Fruit fly (Drosophila melanogaster) whole organism, embryonic: Measurements from ENCODE around the gene eIF3d1.

ENCODE experiments used
- Aef1 ChIP-seq: fragments of 200-800 bp; sonication (Bioruptor generic); IDR thresholded peaks from 3 replicates; pipeline ENCODE4 v1.3.6; 2022; ENCODE audit warnings: missing biosample characterization, missing genetic modification characterization
- Awh ChIP-seq: fragments of 200-800 bp; sonication (Bioruptor generic); IDR thresholded peaks from 2 replicates; pipeline ENCODE4, ENCODE4 v1.3.6; 2022; ENCODE audit warnings: missing biosample characterization, missing genetic modification characterization
- Blimp-1 ChIP-seq: fragments of 200-800 bp; sonication (Bioruptor generic); optimal IDR thresholded peaks from 3 replicates; lab custom pipeline; 2018; ENCODE audit warnings: missing biosample characterization, missing genetic modification characterization, mild to moderate bottlenecking, moderate library complexity, missing genetic modification reagents
- CG1024 ChIP-seq: fragments of 200-800 bp; sonication (Bioruptor generic); IDR thresholded peaks from 2 replicates; pipeline ENCODE4 v1.3.6; 2022; ENCODE audit warnings: missing biosample characterization, missing genetic modification characterization
- CG10979 ChIP-seq: fragments of 200-800 bp; sonication (Bioruptor generic); optimal IDR thresholded peaks from 2 replicates; lab custom pipeline; 2018; ENCODE audit warnings: missing biosample characterization, mild to moderate bottlenecking, missing genetic modification characterization, moderate library complexity
- CG14441 ChIP-seq: fragments of 200-800 bp; sonication (Bioruptor generic); IDR thresholded peaks from 2 replicates; pipeline ENCODE4 v1.3.6; 2022; ENCODE audit warnings: missing biosample characterization, missing genetic modification characterization
- CG15514 ChIP-seq: fragments of 200-800 bp; sonication (Bioruptor generic); optimal IDR thresholded peaks from 3 replicates; lab custom pipeline; 2017; ENCODE audit warnings: missing biosample characterization, missing genetic modification characterization, mild to moderate bottlenecking, moderate library complexity, missing genetic modification reagents
- CG17328 ChIP-seq: fragments of 200-800 bp; sonication (Bioruptor generic); IDR thresholded peaks from 2 replicates; pipeline ENCODE4 v1.3.6; 2022; ENCODE audit warnings: missing biosample characterization, missing genetic modification characterization
- CG2712 ChIP-seq: fragments of 200-800 bp; optimal IDR thresholded peaks from 3 replicates; lab custom pipeline; 2019; ENCODE audit warnings: missing biosample characterization, mild to moderate bottlenecking, missing genetic modification characterization, moderate library complexity
- CG2889 ChIP-seq: fragments of 200-800 bp; sonication (Bioruptor generic); IDR thresholded peaks from 3 replicates; pipeline ENCODE4 v1.3.6; 2022; ENCODE audit warnings: missing biosample characterization, missing genetic modification characterization
- CG30403 ChIP-seq: fragments of 200-800 bp; sonication (Bioruptor generic); optimal IDR thresholded peaks from 3 replicates; lab custom pipeline; 2016; ENCODE audit warnings: missing biosample characterization, missing genetic modification characterization
- CG4360 ChIP-seq: fragments of 200-800 bp; sonication (Bioruptor generic); IDR thresholded peaks from 2 replicates; pipeline ENCODE4 v1.3.6; 2022; ENCODE audit warnings: missing biosample characterization, missing genetic modification characterization
- CG5180 ChIP-seq: fragments of 200-800 bp; sonication (Bioruptor generic); optimal IDR thresholded peaks from 3 replicates; lab custom pipeline; 2017; ENCODE audit warnings: missing biosample characterization, missing genetic modification characterization, mild to moderate bottlenecking, moderate library complexity, missing genetic modification reagents
- CG7745 ChIP-seq: fragments of 200-800 bp; sonication (Bioruptor generic); optimal IDR thresholded peaks from 2 replicates; lab custom pipeline; 2018; ENCODE audit warnings: missing biosample characterization, mild to moderate bottlenecking, missing genetic modification characterization, moderate library complexity
- CG7786 ChIP-seq: fragments of 200-800 bp; sonication (Bioruptor generic); optimal IDR thresholded peaks from 2 replicates; lab custom pipeline; 2016; ENCODE audit warnings: missing biosample characterization, missing genetic modification characterization
- Camta ChIP-seq: fragments of 200-800 bp; sonication (Bioruptor generic); optimal IDR thresholded peaks from 2 replicates; lab custom pipeline; 2016; ENCODE audit warnings: missing biosample characterization, missing genetic modification characterization
- Dip2 ChIP-seq: fragments of 200-800 bp; sonication (Bioruptor generic); IDR thresholded peaks from 2 replicates; pipeline ENCODE4 v1.3.6; 2022; ENCODE audit warnings: missing biosample characterization, missing genetic modification characterization
- E2f2 ChIP-seq: fragments of 200-800 bp; sonication (Bioruptor generic); IDR thresholded peaks from 2 replicates; pipeline ENCODE4 v1.3.6; 2022; ENCODE audit warnings: missing biosample characterization, missing genetic modification characterization
- Eip74EF ChIP-seq, 2 experiments: fragments of 200-800 bp in 1 of 2; fragments of >200 bp in 1 of 2; sonication (Bioruptor generic) in 1 of 2; optimal IDR thresholded peaks; 2 replicates each; lab custom pipeline; 2017 to 2019; ENCODE audit warnings: missing biosample characterization in 2 of 2, missing genetic modification characterization in 2 of 2, mild to moderate bottlenecking in 1 of 2, moderate library complexity in 1 of 2
- Fer3 ChIP-seq: fragments of 200-800 bp; sonication (Bioruptor generic); optimal IDR thresholded peaks from 2 replicates; lab custom pipeline; 2018; ENCODE audit warnings: missing biosample characterization, mild to moderate bottlenecking, missing genetic modification characterization, moderate library complexity
- HHEX ChIP-seq: fragments of 200-800 bp; sonication (Bioruptor generic); optimal IDR thresholded peaks from 3 replicates; lab custom pipeline; 2017; ENCODE audit warnings: missing biosample characterization, mild to moderate bottlenecking, missing genetic modification characterization, missing genetic modification reagents
- HLH3B ChIP-seq: fragments of 200-800 bp; sonication (Bioruptor generic); IDR thresholded peaks from 2 replicates; pipeline ENCODE4 v1.3.6; 2022; ENCODE audit warnings: missing biosample characterization, missing genetic modification characterization
- Lim3 ChIP-seq: fragments of 200-800 bp; sonication (Bioruptor generic); IDR thresholded peaks from 2 replicates; pipeline ENCODE4 v1.3.6; 2022; ENCODE audit warnings: missing biosample characterization, missing genetic modification characterization
- Mad ChIP-seq: fragments of 200-800 bp; sonication (Bioruptor generic); optimal IDR thresholded peaks from 2 replicates; lab custom pipeline; 2016; ENCODE audit warnings: missing biosample characterization, missing genetic modification characterization
- Nf-YC ChIP-seq: fragments of 200-800 bp; optimal IDR thresholded peaks from 3 replicates; lab custom pipeline; 2019; ENCODE audit warnings: missing biosample characterization, mild to moderate bottlenecking, missing genetic modification characterization, moderate library complexity
- Oli ChIP-seq: fragments of 200-800 bp; sonication (Bioruptor generic); optimal IDR thresholded peaks from 2 replicates; lab custom pipeline; 2018; ENCODE audit warnings: missing biosample characterization, mild to moderate bottlenecking, missing genetic modification characterization, moderate library complexity
- Optix ChIP-seq: fragments of 200-800 bp; sonication (Bioruptor generic); IDR thresholded peaks from 3 replicates; pipeline ENCODE4 v1.3.6; 2022; ENCODE audit warnings: missing biosample characterization, missing genetic modification characterization
- ac ChIP-seq: fragments of 200-800 bp; sonication (Bioruptor generic); optimal IDR thresholded peaks from 3 replicates; lab custom pipeline; 2017; ENCODE audit warnings: missing biosample characterization, mild to moderate bottlenecking, missing genetic modification characterization
- aop ChIP-seq: fragments of 200-800 bp; sonication (Bioruptor generic); IDR thresholded peaks from 2 replicates; pipeline ENCODE4 v1.3.6; 2022; ENCODE audit warnings: missing biosample characterization, missing genetic modification characterization
- ara ChIP-seq: fragments of 200-800 bp; sonication (Bioruptor generic); IDR thresholded peaks from 2 replicates; pipeline ENCODE4 v1.3.6; 2022; ENCODE audit warnings: missing biosample characterization, missing genetic modification characterization
- ash1 ChIP-seq: fragments of 200-800 bp; sonication (Bioruptor generic); optimal IDR thresholded peaks from 2 replicates; lab custom pipeline; 2018; ENCODE audit warnings: missing biosample characterization, mild to moderate bottlenecking, missing genetic modification characterization
- croc ChIP-seq: fragments of 200-800 bp; sonication (Bioruptor generic); conservative IDR thresholded peaks from 3 replicates; pipeline ENCODE4 v1.3.6; 2022; ENCODE audit warnings: missing biosample characterization, missing genetic modification characterization
- da ChIP-seq: fragments of 200-800 bp; sonication (Bioruptor generic); optimal IDR thresholded peaks from 2 replicates; lab custom pipeline; 2016; ENCODE audit warnings: missing biosample characterization, missing genetic modification characterization
- fd96Cb ChIP-seq: fragments of 200-800 bp; sonication (Bioruptor generic); optimal IDR thresholded peaks from 2 replicates; lab custom pipeline; 2018; ENCODE audit warnings: missing biosample characterization, mild to moderate bottlenecking, missing genetic modification characterization, moderate library complexity
- fu2 ChIP-seq: fragments of 200-800 bp; sonication (Bioruptor generic); optimal IDR thresholded peaks from 2 replicates; lab custom pipeline; 2016; ENCODE audit warnings: missing biosample characterization, missing genetic modification characterization
- gfzf ChIP-seq: fragments of 200-800 bp; sonication (Bioruptor generic); optimal IDR thresholded peaks from 2 replicates; lab custom pipeline; 2016; ENCODE audit warnings: missing biosample characterization, mild to moderate bottlenecking, missing genetic modification characterization, moderate library complexity
- grau ChIP-seq: fragments of 200-800 bp; optimal IDR thresholded peaks from 3 replicates; lab custom pipeline; 2019; ENCODE audit warnings: missing biosample characterization, mild to moderate bottlenecking, missing genetic modification characterization, moderate library complexity
- gsb ChIP-seq: fragments of 200-800 bp; sonication (Bioruptor generic); IDR thresholded peaks from 2 replicates; pipeline ENCODE4 v1.3.6; 2022; ENCODE audit warnings: missing biosample characterization, missing genetic modification characterization
- gt ChIP-seq: fragments of 200-800 bp; sonication (Bioruptor generic); IDR thresholded peaks from 2 replicates; pipeline ENCODE4 v1.3.6; 2022; ENCODE audit warnings: missing biosample characterization, missing genetic modification characterization
- kay ChIP-seq: fragments of 200-800 bp; sonication (Bioruptor generic); optimal IDR thresholded peaks from 2 replicates; lab custom pipeline; 2016; ENCODE audit warnings: missing biosample characterization, missing genetic modification characterization
- nau ChIP-seq: fragments of 200-800 bp; sonication (Bioruptor generic); optimal IDR thresholded peaks from 3 replicates; lab custom pipeline; 2017; ENCODE audit warnings: missing biosample characterization, mild to moderate bottlenecking, missing genetic modification characterization, missing genetic modification reagents
- nerfin-2 ChIP-seq: fragments of 200-800 bp; sonication (Bioruptor generic); IDR thresholded peaks from 2 replicates; pipeline ENCODE4 v1.3.6; 2022; ENCODE audit warnings: missing biosample characterization, missing genetic modification characterization; ENCODE audit not compliant: partially characterized antibody
- pnt ChIP-seq: fragments of 200-800 bp; sonication (Bioruptor generic); optimal IDR thresholded peaks from 3 replicates; lab custom pipeline; 2016; ENCODE audit warnings: missing biosample characterization, missing genetic modification characterization
- prd ChIP-seq, 3 experiments: fragments of >200 bp in 2 of 3; fragments of 200-800 bp in 1 of 3; sonication (Bioruptor generic) in 1 of 3; optimal IDR thresholded peaks in 2 of 3; IDR thresholded peaks in 1 of 3; 2 replicates in 2 of 3; 3 replicates in 1 of 3; pipeline versions ENCODE4 v1.3.6 to Lab custom; 2017 to 2022; ENCODE audit warnings: missing biosample characterization in 1 of 3, missing genetic modification characterization in 1 of 3
- ro ChIP-seq: fragments of 200-800 bp; sonication (Bioruptor generic); IDR thresholded peaks from 2 replicates; pipeline ENCODE4 v1.3.6; 2022; ENCODE audit warnings: missing biosample characterization, missing genetic modification characterization
- run ChIP-seq: fragments of 200-800 bp; sonication (Bioruptor generic); optimal IDR thresholded peaks from 3 replicates; lab custom pipeline; 2018; ENCODE audit warnings: missing biosample characterization, mild to moderate bottlenecking, missing genetic modification characterization
- salm ChIP-seq: fragments of 200-800 bp; sonication (Bioruptor generic); optimal IDR thresholded peaks from 2 replicates; lab custom pipeline; 2018; ENCODE audit warnings: missing biosample characterization, mild to moderate bottlenecking, missing genetic modification characterization
- tin ChIP-seq: fragments of 200-800 bp; sonication (Bioruptor generic); optimal IDR thresholded peaks from 3 replicates; lab custom pipeline; 2016; ENCODE audit warnings: missing biosample characterization, missing genetic modification characterization
- z ChIP-seq: fragments of 200-800 bp; sonication (Bioruptor generic); IDR thresholded peaks from 3 replicates; pipeline ENCODE4 v1.3.6; 2022; ENCODE audit warnings: missing biosample characterization, missing genetic modification characterization

Gene eIF3d1

dm6 chr3R:23713901-23714300, 34.1 kb downstream of the eIF3d1 start (continued):
- no peak for TF ChIP-seq gsb (GFP tag; lab: Robert Waterston, UW)
- peak; percentile 70 for TF ChIP-seq CG30403 (GFP tag; lab: Kevin White, UChicago)
- peak; percentile 7 for TF ChIP-seq fu2 (GFP tag; lab: Kevin White, UChicago)
- peak; percentile 75 for TF ChIP-seq ara (GFP tag; lab: Robert Waterston, UW)
- peak; percentile 58 for TF ChIP-seq ac
- TF ChIP-seq HLH3B (GFP tag; lab: Robert Waterston, UW): peak; percentile 9; the same call in 1 of the 2 replicates
- peak; percentile 72 for TF ChIP-seq fd96Cb (tag; lab: Kevin White, UChicago)
- 0 out of 2 replicates have a peak, but pooled peaks have one; percentile 13 for TF ChIP-seq aop (GFP tag; lab: Robert Waterston, UW)
- TF ChIP-seq ash1: no peak
- peak; percentile 29; the same call in 1 of the 3 replicates for TF ChIP-seq Optix (GFP tag; lab: Robert Waterston, UW)
- TF ChIP-seq E2f2 (GFP tag; lab: Robert Waterston, UW): peak; percentile 39; the same call in 1 of the 2 replicates
- TF ChIP-seq gt: 0 out of 2 replicates have a peak, but pooled peaks have one; percentile 21
- TF ChIP-seq run (tag; lab: Kevin White, UChicago): peak; percentile 1
- TF ChIP-seq CG1024 (GFP tag; lab: Robert Waterston, UW): 0 out of 2 replicates have a peak, but pooled peaks have one; percentile 18
- TF ChIP-seq ro (GFP tag; lab: Robert Waterston, UW): 0 out of 2 replicates have a peak, but pooled peaks have one; percentile 9
- peak; percentile 59; the same call in 1 of the 3 replicates for TF ChIP-seq CG2889
- no peak for TF ChIP-seq CG7745 (tag; lab: Kevin White, UChicago)
- peak; percentile 56 for TF ChIP-seq salm
- peak; percentile 69 for TF ChIP-seq Blimp-1 (GFP tag; lab: Kevin White, UChicago)
- TF ChIP-seq Mad: peak; percentile 62
- no peak for TF ChIP-seq nerfin-2 (GFP tag; lab: Robert Waterston, UW)
- no peak for TF ChIP-seq z (GFP tag; lab: Robert Waterston, UW)
- TF ChIP-seq CG10979 (tag; lab: Kevin White, UChicago): peak; percentile 67
- TF ChIP-seq Awh (GFP tag; lab: Robert Waterston, UW): peak; percentile 60; the same call in 1 of the 2 replicates
- peak; percentile 2 for TF ChIP-seq CG15514 (GFP tag; lab: Kevin White, UChicago)
- TF ChIP-seq CG17328 (GFP tag; lab: Robert Waterston, UW): peak; percentile 70
- TF ChIP-seq CG7786 (GFP tag; lab: Kevin White, UChicago): peak; percentile 28
- peak in 1 of 2 experiments; percentile 48 for TF ChIP-seq Eip74EF (GFP tag; optimal IDR thresholded peaks at IDR 0.05; lab: Kevin White, UChicago)
- TF ChIP-seq da (GFP tag; lab: Kevin White, UChicago): no peak
- TF ChIP-seq Camta (GFP tag; lab: Kevin White, UChicago): peak; percentile 60
- TF ChIP-seq pnt: peak; percentile 34
- TF ChIP-seq Aef1 (GFP tag; lab: Robert Waterston, UW): 0 out of 3 replicates have a peak, but pooled peaks have one; percentile 19
- peak; percentile 72 for TF ChIP-seq CG14441 (GFP tag; lab: Robert Waterston, UW)
- TF ChIP-seq HHEX (GFP tag; lab: Kevin White, UChicago): peak; percentile 43
- no peak for TF ChIP-seq Nf-YC
- TF ChIP-seq grau (tag; lab: Kevin White, UChicago): peak; percentile 68
- no peak for TF ChIP-seq gfzf (GFP tag; lab: Kevin White, UChicago)
- TF ChIP-seq Oli (tag; lab: Kevin White, UChicago): peak; percentile 70
- peak; percentile 50 for TF ChIP-seq Fer3
- TF ChIP-seq kay (GFP tag; lab: Kevin White, UChicago): peak; percentile 28
- TF ChIP-seq CG2712 (tag; lab: Kevin White, UChicago): peak; percentile 62
- TF ChIP-seq Dip2 (GFP tag; lab: Robert Waterston, UW): no peak
- TF ChIP-seq prd (optimal IDR thresholded peaks at IDR 0.05; lab: Kevin White, UChicago): no peak
- peak; percentile 77 for TF ChIP-seq prd (GFP tag; IDR thresholded peaks at IDR 0.05; lab: Robert Waterston, UW)
- no peak for TF ChIP-seq CG5180 (GFP tag; lab: Kevin White, UChicago)
- TF ChIP-seq CG4360: peak; percentile 28; the same call in 1 of the 2 replicates
- TF ChIP-seq croc (GFP tag; lab: Robert Waterston, UW): no peak; the same call in 2 of the 3 replicates
- peak; percentile 57 for TF ChIP-seq Lim3
- TF ChIP-seq tin (GFP tag; lab: Kevin White, UChicago): peak; percentile 71
- TF ChIP-seq nau: peak; percentile 82
